Fruit fly (Drosophila melanogaster): Measurements from ENCODE around the gene Vps36.
A peak's percentile ranks its signal among the peaks of the same experiment; 100 is the strongest.

The Vps36 gene

dm6 chr3L:13502484-13503109, 10.3 kb downstream of the Vps36 start, which contains the start of gene Spt20 (continued):
- 0 out of 2 replicates have a peak, but pooled peaks have one; percentile 37 for TF ChIP-seq CG42726 (GFP tag; IDR thresholded peaks at IDR 0.05; ENCODE audit: partially characterized antibody)
- TF ChIP-seq pzg (GFP tag; optimal IDR thresholded peaks at IDR 0.05) = peak; percentile 97
- TF ChIP-seq ap (GFP tag; IDR thresholded peaks at IDR 0.05) = no peak
- peak; percentile 45; the same call in 1 of the 3 replicates for TF ChIP-seq CG34224 (GFP tag; IDR thresholded peaks at IDR 0.05; ENCODE audit: partially characterized antibody)
- peak; percentile 27 for TF ChIP-seq phol (tag; optimal IDR thresholded peaks at IDR 0.05)
- TF ChIP-seq ato (GFP tag; IDR thresholded peaks at IDR 0.05; ENCODE audit: partially characterized antibody) = peak; percentile 58
- peak; percentile 85 for TF ChIP-seq MESR4 (GFP tag; optimal IDR thresholded peaks at IDR 0.05)
- peak; percentile 52; the same call in 1 of the 2 replicates for TF ChIP-seq amos (GFP tag; IDR thresholded peaks at IDR 0.05; ENCODE audit: partially characterized antibody)
- TF ChIP-seq bbx (GFP tag; IDR thresholded peaks at IDR 0.05; ENCODE audit: partially characterized antibody) = peak; percentile 57; the same call in 1 of the 2 replicates
- TF ChIP-seq CG2116 (GFP tag; optimal IDR thresholded peaks at IDR 0.05) = peak; percentile 37
- no peak for TF ChIP-seq nerfin-1 (tag; optimal IDR thresholded peaks at IDR 0.05)
- TF ChIP-seq CG10147 (GFP tag; optimal IDR thresholded peaks at IDR 0.05) = no peak
- TF ChIP-seq tgo (GFP tag; IDR thresholded peaks at IDR 0.05) = no peak
- TF ChIP-seq CrebB (tag; optimal IDR thresholded peaks at IDR 0.05) = peak; percentile 8
- peak; percentile 76 for TF ChIP-seq crol (GFP tag; IDR thresholded peaks at IDR 0.05)
- peak; percentile 50; the same call in 1 of the 2 replicates for TF ChIP-seq Bgb (GFP tag; IDR thresholded peaks at IDR 0.05; ENCODE audit: partially characterized antibody)
- TF ChIP-seq tio (GFP tag; optimal IDR thresholded peaks at IDR 0.05) = no peak
- 0 out of 3 replicates have a peak, but pooled peaks have one; percentile 32 for TF ChIP-seq HLH4C (GFP tag; IDR thresholded peaks at IDR 0.05; ENCODE audit: partially characterized antibody)
- peak; percentile 19 for TF ChIP-seq CG17829 (tag; optimal IDR thresholded peaks at IDR 0.05)
- peak; percentile 41; the same call in 1 of the 2 replicates for TF ChIP-seq sna (GFP tag; IDR thresholded peaks at IDR 0.05; ENCODE audit: partially characterized antibody)
- peak; percentile 69 for TF ChIP-seq Ets97D (GFP tag; optimal IDR thresholded peaks at IDR 0.05)
- TF ChIP-seq CG12391 (tag; optimal IDR thresholded peaks at IDR 0.05) = no peak
- peak; percentile 81 for TF ChIP-seq Sin3A (optimal IDR thresholded peaks at IDR 0.05)
- peak; percentile 92 for TF ChIP-seq Myb (GFP tag; optimal IDR thresholded peaks at IDR 0.05)
- TF ChIP-seq CG34422 (GFP tag; IDR thresholded peaks at IDR 0.05) = peak; percentile 15; the same call in 1 of the 3 replicates
- no peak for TF ChIP-seq dati (GFP tag; IDR thresholded peaks at IDR 0.05)
- peak; percentile 34 for TF ChIP-seq nmo (GFP tag; optimal IDR thresholded peaks at IDR 0.05)
- no peak for TF ChIP-seq CG6689 (GFP tag; IDR thresholded peaks at IDR 0.05)
- TF ChIP-seq Dp (GFP tag; optimal IDR thresholded peaks at IDR 0.05) = peak; percentile 78
- peak; percentile 70 for TF ChIP-seq stwl (tag; optimal IDR thresholded peaks at IDR 0.05)
- TF ChIP-seq pita (GFP tag; optimal IDR thresholded peaks at IDR 0.05) = no peak
- no peak for TF ChIP-seq abd-A (tag; optimal IDR thresholded peaks at IDR 0.05)
- TF ChIP-seq BEAF-32 (GFP tag; optimal IDR thresholded peaks at IDR 0.05) = peak; percentile 63
- peak; percentile 52; the same call in 1 of the 2 replicates for TF ChIP-seq Adf1 (GFP tag; IDR thresholded peaks at IDR 0.05)
- no peak for TF ChIP-seq CG3163 (GFP tag; optimal IDR thresholded peaks at IDR 0.05)
- TF ChIP-seq CG15514 (GFP tag; optimal IDR thresholded peaks at IDR 0.05) = peak; percentile 45
- no peak for TF ChIP-seq CG9215 (GFP tag; IDR thresholded peaks at IDR 0.05)
- TF ChIP-seq CG9797 (GFP tag; optimal IDR thresholded peaks at IDR 0.05) = peak; percentile 13
- peak in 1 of 2 experiments; percentile 5 for TF ChIP-seq Trl (optimal IDR thresholded peaks at IDR 0.05)
- no peak for TF ChIP-seq Trl (GFP tag; optimal IDR thresholded peaks at IDR 0.05)
- no peak for TF ChIP-seq ERR (GFP tag; optimal IDR thresholded peaks at IDR 0.05)
- TF ChIP-seq pho (GFP tag; optimal IDR thresholded peaks at IDR 0.05) = no peak
- peak; percentile 90 for TF ChIP-seq Med (GFP tag)
- TF ChIP-seq disco-r (GFP tag; optimal IDR thresholded peaks at IDR 0.05) = peak; percentile 63
- peak; percentile 54 for TF ChIP-seq HmgZ (tag; optimal IDR thresholded peaks at IDR 0.05)
- TF ChIP-seq Stat92E (GFP tag; optimal IDR thresholded peaks at IDR 0.05) = peak in 1 of 3 experiments; percentile 32
- TF ChIP-seq CG4617 (GFP tag; optimal IDR thresholded peaks at IDR 0.05; ENCODE audit: borderline replicate concordance) = peak; percentile 96
- TF ChIP-seq CG3726 (GFP tag; IDR thresholded peaks at IDR 0.05) = no peak

Data from whole organism, embryonic.